Worm (Caenorhabditis elegans): ENCODE results near the gene clec-72.

DNA sequence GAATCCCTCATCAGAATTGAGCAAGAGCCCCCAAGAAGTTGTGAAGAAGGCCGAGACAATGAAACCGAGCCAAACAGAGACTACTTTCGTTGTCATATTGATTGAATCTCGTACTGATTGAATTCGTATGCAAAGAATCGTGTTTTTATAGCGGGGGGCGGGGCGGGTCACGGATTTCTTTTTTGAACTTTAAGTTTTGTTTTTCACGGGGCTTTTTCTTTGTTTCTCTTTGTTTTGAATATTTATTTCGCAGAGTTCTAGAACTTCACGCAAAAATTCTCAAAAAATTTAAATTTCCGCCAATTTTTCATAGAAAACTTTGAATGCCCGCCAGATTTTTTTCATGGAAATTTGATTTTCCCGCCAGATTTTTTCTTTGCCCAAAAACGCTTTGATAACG, 11.5 kb downstream of the clec-72 start, which contains the start of gene clec-73:
- TF ChIP-seq hlh-12 (tag; optimal IDR thresholded peaks at IDR 0.05) (no peak), unc-62 (GFP tag; optimal IDR thresholded peaks at IDR 0.05) (no peak), F39B2.1 (GFP tag; IDR thresholded peaks at IDR 0.05) (no peak), ama-1 (optimal IDR thresholded peaks at IDR 0.05) (no peak), ama-1 (GFP tag; optimal IDR thresholded peaks at IDR 0.05) (no peak), mel-28 (tag; optimal IDR thresholded peaks at IDR 0.05; ENCODE audit: borderline replicate concordance) (no peak)
